Worm (Caenorhabditis elegans): ENCODE data around the gene ztf-17.

ce11 chrII:7822454-7822853 is 47.5 kb downstream of the ztf-17 start, which contains the start of gene irld-47:
- TF ChIP-seq R02D3.7 (tag; optimal IDR thresholded peaks at IDR 0.05) (no peak), mml-1 (tag; optimal IDR thresholded peaks at IDR 0.05) (no peak), elt-2 (tag; optimal IDR thresholded peaks at IDR 0.05) (no peak), unc-39 (tag; optimal IDR thresholded peaks at IDR 0.05) (no peak), ZK546.5 (tag; optimal IDR thresholded peaks at IDR 0.05) (no peak)

Data from whole organism, L3 larva.